Worm (Caenorhabditis elegans) whole organism, L4 larva: Measurements from ENCODE around the gene F14F7.4.
A peak's percentile ranks its signal among the peaks of the same experiment; 100 is the strongest.

Experiments used
- F26F4.8 ChIP-seq: fragments of 200-800 bp; sonication (Bioruptor generic); conservative IDR thresholded peaks from 2 replicates; pipeline ENCODE4 v1.3.6; 2022; ENCODE audit warnings: missing genetic modification characterization, missing compliant biosample characterization
- F37D6.2 ChIP-seq: sonication (generic microtip); optimal IDR thresholded peaks from 2 replicates; lab custom pipeline; 2016; ENCODE audit warnings: mild to moderate bottlenecking, missing genetic modification characterization, missing compliant biosample characterization
- Y5F2A.4 ChIP-seq: fragments of 200-800 bp; sonication (Bioruptor generic); optimal IDR thresholded peaks from 2 replicates; lab custom pipeline; 2018; ENCODE audit warnings: mild to moderate bottlenecking, missing genetic modification characterization, missing compliant biosample characterization
- ZK337.2 ChIP-seq: fragments of 200-800 bp; sonication (Bioruptor generic); IDR thresholded peaks from 2 replicates; pipeline ENCODE4 v1.3.6; 2022; ENCODE audit warnings: missing genetic modification reagents, missing genetic modification characterization, missing compliant biosample characterization
- aha-1 ChIP-seq: fragments of 150-350 bp; peaks from one replicate; lab custom pipeline; 2014; ENCODE audit warnings: missing biosample characterization, missing genetic modification characterization
- ama-1 ChIP-seq: fragments of 150-350 bp; optimal IDR thresholded peaks from 2 replicates; lab custom pipeline; 2014; ENCODE audit warnings: inconsistent platforms, mixed read lengths
- arid-1 ChIP-seq: fragments of 200-800 bp; sonication (Bioruptor generic); conservative IDR thresholded peaks from 2 replicates; pipeline ENCODE4 v1.3.6; 2022; ENCODE audit warnings: missing genetic modification reagents, missing genetic modification characterization, missing compliant biosample characterization
- ceh-32 ChIP-seq: sonication (generic microtip); optimal IDR thresholded peaks from 2 replicates; lab custom pipeline; 2016; ENCODE audit warnings: mild to moderate bottlenecking, missing genetic modification characterization, missing compliant biosample characterization; ENCODE audit not compliant: poor library complexity
- cey-2 ChIP-seq: sonication (generic microtip); optimal IDR thresholded peaks from 3 replicates; lab custom pipeline; 2017; ENCODE audit warnings: missing genetic modification characterization, mild to moderate bottlenecking, missing compliant biosample characterization, antibody characterized with exemption, borderline replicate concordance; ENCODE audit not compliant: insufficient read depth
- ctbp-1 ChIP-seq: fragments of 200-800 bp; sonication (Bioruptor generic); IDR thresholded peaks from 2 replicates; pipeline ENCODE4 v1.3.6; 2022; ENCODE audit warnings: missing genetic modification reagents, missing genetic modification characterization, missing compliant biosample characterization
- daf-16 ChIP-seq, 3 experiments: sonication (generic microtip); optimal IDR thresholded peaks; 2 replicates each; lab custom pipeline; 2016 to 2017; ENCODE audit warnings: missing genetic modification characterization in 3 of 3, missing genetic modification reagents in 3 of 3, mild to moderate bottlenecking in 2 of 3, missing compliant biosample characterization in 2 of 3, missing biosample characterization in 1 of 3, moderate library complexity in 1 of 3
- daf-8 ChIP-seq: fragments of 200-800 bp; sonication (Bioruptor generic); IDR thresholded peaks from 2 replicates; pipeline ENCODE4 v1.3.6; 2022; ENCODE audit warnings: missing genetic modification characterization, missing compliant biosample characterization
- dmd-8 ChIP-seq: fragments of 200-800 bp; sonication (Bioruptor generic); IDR thresholded peaks from 2 replicates; pipeline ENCODE4 v1.3.6; 2022; ENCODE audit warnings: missing genetic modification characterization, missing compliant biosample characterization
- dve-1 ChIP-seq: sonication (generic microtip); optimal IDR thresholded peaks from 2 replicates; lab custom pipeline; 2017; ENCODE audit warnings: antibody characterized with exemption, mild to moderate bottlenecking, missing genetic modification characterization, missing compliant biosample characterization; ENCODE audit not compliant: insufficient read depth
- egl-43 ChIP-seq: fragments of 200-800 bp; sonication (Bioruptor generic); IDR thresholded peaks from 2 replicates; pipeline ENCODE4 v1.3.6; 2022; ENCODE audit warnings: missing genetic modification reagents, missing genetic modification characterization, missing compliant biosample characterization
- hmg-1.1 ChIP-seq: fragments of 200-800 bp; sonication (Bioruptor generic); IDR thresholded peaks from 2 replicates; pipeline ENCODE4 v1.3.6; 2022; ENCODE audit warnings: missing genetic modification reagents, missing genetic modification characterization, missing compliant biosample characterization
- lin-29 ChIP-seq: fragments of 200-800 bp; sonication (Bioruptor generic); IDR thresholded peaks from 2 replicates; pipeline ENCODE4 v1.3.6; 2022; ENCODE audit warnings: missing genetic modification reagents, missing genetic modification characterization, missing compliant biosample characterization
- lin-39 ChIP-seq: fragments of 150-350 bp; optimal IDR thresholded peaks from 2 replicates; lab custom pipeline; 2014; ENCODE audit warnings: missing biosample characterization, missing genetic modification reagents, missing genetic modification characterization
- madf-9 ChIP-seq: fragments of 200-800 bp; sonication (Bioruptor generic); conservative IDR thresholded peaks from 2 replicates; pipeline ENCODE4 v1.3.6; 2022; ENCODE audit warnings: missing genetic modification reagents, missing genetic modification characterization, missing compliant biosample characterization
- mdt-29 ChIP-seq: fragments of 200-800 bp; sonication (Bioruptor generic); IDR thresholded peaks from 2 replicates; pipeline ENCODE4 v1.3.6; 2022; ENCODE audit warnings: missing genetic modification reagents, missing genetic modification characterization, missing compliant biosample characterization
- mxl-2 ChIP-seq: fragments of 200-800 bp; sonication (Bioruptor generic); conservative IDR thresholded peaks from 2 replicates; pipeline ENCODE4 v1.3.6; 2022; ENCODE audit warnings: missing genetic modification reagents, missing genetic modification characterization, missing compliant biosample characterization
- nhr-10 ChIP-seq: fragments of 150-350 bp; optimal IDR thresholded peaks from 2 replicates; lab custom pipeline; 2014; ENCODE audit warnings: missing biosample characterization, missing genetic modification characterization
- nhr-111 ChIP-seq: fragments of 200-800 bp; sonication (Bioruptor generic); optimal IDR thresholded peaks from 2 replicates; lab custom pipeline; 2018; ENCODE audit warnings: mild to moderate bottlenecking, missing genetic modification characterization, missing compliant biosample characterization
- nhr-237 ChIP-seq: sonication (generic microtip); optimal IDR thresholded peaks from 2 replicates; lab custom pipeline; 2017; ENCODE audit warnings: missing biosample characterization, missing genetic modification characterization
- nhr-41 ChIP-seq: fragments of 200-800 bp; sonication (Bioruptor generic); IDR thresholded peaks from 2 replicates; pipeline ENCODE4 v1.3.6; 2022; ENCODE audit warnings: missing genetic modification reagents, missing genetic modification characterization, missing compliant biosample characterization
- saeg-2 ChIP-seq: fragments of 200-800 bp; sonication (Bioruptor generic); IDR thresholded peaks from 2 replicates; pipeline ENCODE4 v1.3.6; 2022; ENCODE audit warnings: missing genetic modification reagents, missing genetic modification characterization, missing compliant biosample characterization
- set-16 ChIP-seq: fragments of 200-800 bp; sonication (Bioruptor generic); IDR thresholded peaks from 2 replicates; pipeline ENCODE4 v1.3.6; 2022; ENCODE audit warnings: missing genetic modification reagents, missing genetic modification characterization, missing compliant biosample characterization
- snpc-4 ChIP-seq: fragments of 150-350 bp; optimal IDR thresholded peaks from 2 replicates; lab custom pipeline; 2014; ENCODE audit warnings: missing biosample characterization, missing genetic modification characterization
- unc-39 ChIP-seq: sonication (generic microtip); optimal IDR thresholded peaks from 2 replicates; lab custom pipeline; 2017; ENCODE audit warnings: missing biosample characterization, missing genetic modification characterization
- unc-62 ChIP-seq, 3 experiments: fragments of 150-350 bp in 1 of 3; sonication (generic microtip); optimal IDR thresholded peaks in 2 of 3; peaks in 1 of 3; 1 replicate in 1 of 3; 2 replicates in 2 of 3; lab custom pipeline; 2014 to 2017; ENCODE audit warnings: missing biosample characterization in 3 of 3, missing genetic modification characterization in 3 of 3, missing genetic modification reagents in 3 of 3, missing genotype in 1 of 3
- zag-1 ChIP-seq: fragments of 150-350 bp; optimal IDR thresholded peaks from 2 replicates; lab custom pipeline; 2014; ENCODE audit warnings: missing biosample characterization, missing genetic modification characterization
- zfp-2 ChIP-seq: sonication (generic microtip); optimal IDR thresholded peaks from 2 replicates; lab custom pipeline; 2016; ENCODE audit warnings: mild to moderate bottlenecking, missing genetic modification characterization, missing compliant biosample characterization
- zfp-3 ChIP-seq: fragments of 200-800 bp; sonication (Bioruptor generic); conservative IDR thresholded peaks from 2 replicates; pipeline ENCODE4 v1.3.6; 2022; ENCODE audit warnings: missing genetic modification reagents, missing genetic modification characterization, missing compliant biosample characterization
- ztf-11 ChIP-seq: fragments of 150-350 bp; optimal IDR thresholded peaks from 2 replicates; lab custom pipeline; 2014; ENCODE audit warnings: missing biosample characterization, missing genetic modification characterization

Gene F14F7.4

ce11 chrIII:12998252-12998651 is 31.3 kb downstream of the F14F7.4 start:
- TF ChIP-seq saeg-2 (GFP tag; lab: Robert Waterston, UW) = no peak
- TF ChIP-seq nhr-10 (tag; lab: Kevin White, UChicago) = no peak
- no peak for TF ChIP-seq lin-39 (tag; lab: Kevin White, UChicago)
- no peak for TF ChIP-seq cey-2 (tag; lab: Kevin White, UChicago)
- no peak for TF ChIP-seq hmg-1.1 (GFP tag; lab: Robert Waterston, UW)
- no peak for TF ChIP-seq zfp-2 (tag; lab: Kevin White, UChicago)
- no peak for TF ChIP-seq madf-9
- TF ChIP-seq nhr-111 (GFP tag; lab: Kevin White, UChicago) = no peak
- TF ChIP-seq ztf-11 (tag; lab: Kevin White, UChicago) = no peak
- no peak for TF ChIP-seq ama-1 (lab: Kevin White, UChicago)
- TF ChIP-seq F37D6.2 = no peak
- no peak for TF ChIP-seq zag-1 (tag; lab: Kevin White, UChicago)
- TF ChIP-seq nhr-237 (tag; lab: Kevin White, UChicago) = no peak
- TF ChIP-seq ctbp-1 (GFP tag; lab: Robert Waterston, UW) = no peak
- TF ChIP-seq mdt-29 (GFP tag; lab: Robert Waterston, UW) = 0 out of 2 replicates have a peak, but pooled peaks have one; percentile 23
- no peak for TF ChIP-seq egl-43
- no peak for TF ChIP-seq mxl-2 (GFP tag; lab: Robert Waterston, UW)
- no peak for TF ChIP-seq Y5F2A.4 (GFP tag; lab: Kevin White, UChicago)
- TF ChIP-seq lin-29 (GFP tag; lab: Robert Waterston, UW) = no peak
- peak; percentile 67 for TF ChIP-seq set-16
- no peak for TF ChIP-seq zfp-3 (GFP tag; lab: Robert Waterston, UW)
- no peak for TF ChIP-seq daf-16 (GFP tag; optimal IDR thresholded peaks at IDR 0.05; lab: Kevin White, UChicago)
- TF ChIP-seq daf-16 (tag; optimal IDR thresholded peaks at IDR 0.05; lab: Kevin White, UChicago) = no peak
- no peak for TF ChIP-seq F26F4.8 (GFP tag; lab: Robert Waterston, UW)
- no peak for TF ChIP-seq unc-39 (tag; lab: Kevin White, UChicago)
- TF ChIP-seq snpc-4 (tag; lab: Kevin White, UChicago) = no peak
- no peak for TF ChIP-seq ZK337.2
- TF ChIP-seq unc-62 (GFP tag; optimal IDR thresholded peaks at IDR 0.05 in 1 of 2; lab: Kevin White, UChicago) = peak in 1 of 2 experiments; percentile 70
- TF ChIP-seq unc-62 (tag; optimal IDR thresholded peaks at IDR 0.05; lab: Kevin White, UChicago) = no peak
- TF ChIP-seq aha-1 (tag; lab: Kevin White, UChicago) = peak; percentile 20

- TF ChIP-seq dve-1 (tag; lab: Kevin White, UChicago) = no peak
- TF ChIP-seq unc-62 (GFP tag; optimal IDR thresholded peaks at IDR 0.05 in 1 of 2; lab: Kevin White, UChicago) = peak in 1 of 2 experiments; percentile 40
- no peak for TF ChIP-seq unc-62 (tag; optimal IDR thresholded peaks at IDR 0.05; lab: Kevin White, UChicago)
These were observed 35.9 kb downstream of the F14F7.4 start, which contains the start of gene col-97 for ce11 chrIII:12993607-12994006. Gene col-97 (minus strand): TSS chrIII:12993707.

ce11 chrIII:12993055-12993454 is 36.5 kb downstream of the F14F7.4 start:
- no peak for TF ChIP-seq zfp-3 (GFP tag; lab: Robert Waterston, UW)
- peak; percentile 97 for TF ChIP-seq set-16

DNA sequence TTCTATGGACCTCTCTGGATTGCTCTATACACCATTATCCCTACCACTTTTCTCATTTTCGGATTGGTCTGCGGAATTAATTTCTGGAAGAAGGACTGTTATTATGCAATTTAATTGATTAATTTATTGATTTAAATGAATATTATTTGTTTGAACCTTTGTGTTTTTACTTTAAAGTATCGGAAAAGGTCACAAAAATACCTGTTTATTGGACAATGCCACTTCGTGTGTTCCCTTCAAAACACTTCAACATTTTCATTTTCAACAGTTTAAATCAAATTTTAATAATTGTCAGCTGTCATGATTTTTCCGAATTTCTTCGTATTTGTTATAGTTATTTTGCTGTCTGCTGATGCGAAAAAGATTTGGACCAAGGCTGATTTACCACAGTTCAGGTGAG is 38.5 kb downstream of the F14F7.4 start, which contains the start of gene ZK1010.12:
Gene ZK1010.12 (plus strand): TSS at position 301 of the 400 bp plus-strand sequence.
- TF ChIP-seq nhr-41 (GFP tag; lab: Robert Waterston, UW) = no peak
- TF ChIP-seq ceh-32 = no peak
- no peak for TF ChIP-seq dmd-8 (GFP tag; lab: Robert Waterston, UW)
- TF ChIP-seq daf-8 (GFP tag; lab: Robert Waterston, UW) = no peak
- no peak for TF ChIP-seq arid-1
- peak in 1 of 2 experiments; percentile 60 for TF ChIP-seq unc-62 (GFP tag; optimal IDR thresholded peaks at IDR 0.05 in 1 of 2; lab: Kevin White, UChicago)
- TF ChIP-seq unc-62 (tag; optimal IDR thresholded peaks at IDR 0.05; lab: Kevin White, UChicago) = no peak
